Fruit fly (Drosophila melanogaster) whole organism, pupa: ENCODE measurements around the gene Acsx3.

Experiments
- CG10348 ChIP-seq: fragments of 200-800 bp; sonication (Bioruptor generic); IDR thresholded peaks from 2 replicates; pipeline ENCODE4 v1.3.6; 2022; ENCODE audit warnings: missing biosample characterization, missing genetic modification characterization
- CG12605 ChIP-seq: fragments of 200-800 bp; sonication (Bioruptor generic); IDR thresholded peaks from 2 replicates; pipeline ENCODE4 v1.3.6; 2022; ENCODE audit warnings: missing biosample characterization, missing genetic modification characterization
- CG13204 ChIP-seq: fragments of 200-800 bp; sonication (Bioruptor generic); optimal IDR thresholded peaks from 2 replicates; lab custom pipeline; 2018; ENCODE audit warnings: missing biosample characterization, mild to moderate bottlenecking, missing genetic modification characterization, moderate library complexity
- CG14655 ChIP-seq: fragments of 200-800 bp; sonication (Bioruptor generic); optimal IDR thresholded peaks from 3 replicates; lab custom pipeline; 2017; ENCODE audit warnings: mild to moderate bottlenecking, missing biosample characterization, missing genetic modification reagents, missing genetic modification characterization
- CG15710 ChIP-seq: fragments of 200-800 bp; sonication (Bioruptor generic); optimal IDR thresholded peaks from 2 replicates; lab custom pipeline; 2018; ENCODE audit warnings: missing biosample characterization, mild to moderate bottlenecking, missing genetic modification characterization, moderate library complexity
- CG17806 ChIP-seq: fragments of 200-800 bp; sonication (Bioruptor generic); optimal IDR thresholded peaks from 2 replicates; lab custom pipeline; 2018; ENCODE audit warnings: missing biosample characterization, mild to moderate bottlenecking, missing genetic modification characterization, moderate library complexity
- CG32121 ChIP-seq: fragments of 200-800 bp; sonication (Bioruptor generic); IDR thresholded peaks from 2 replicates; pipeline ENCODE4 v1.3.6; 2022; ENCODE audit warnings: missing biosample characterization, missing genetic modification characterization
- CG34367 ChIP-seq: fragments of 200-800 bp; sonication (Bioruptor generic); optimal IDR thresholded peaks from 2 replicates; lab custom pipeline; 2018; ENCODE audit warnings: missing biosample characterization, mild to moderate bottlenecking, missing genetic modification characterization
- CG4496 ChIP-seq: fragments of 200-800 bp; sonication (Bioruptor generic); IDR thresholded peaks from 3 replicates; pipeline ENCODE4 v1.3.6; 2022; ENCODE audit warnings: missing biosample characterization, missing genetic modification characterization
- CG8159 ChIP-seq: fragments of 200-800 bp; sonication (Bioruptor generic); optimal IDR thresholded peaks from 3 replicates; lab custom pipeline; 2018; ENCODE audit warnings: missing biosample characterization, mild to moderate bottlenecking, missing genetic modification characterization, moderate library complexity
- CG8301 ChIP-seq: fragments of 200-800 bp; sonication (Bioruptor generic); optimal IDR thresholded peaks from 2 replicates; lab custom pipeline; 2018; ENCODE audit warnings: missing biosample characterization, mild to moderate bottlenecking, missing genetic modification characterization
- CG9948 ChIP-seq: fragments of 200-800 bp; sonication (Bioruptor generic); optimal IDR thresholded peaks from 2 replicates; lab custom pipeline; 2018; ENCODE audit warnings: missing biosample characterization, mild to moderate bottlenecking, missing genetic modification characterization, moderate library complexity
- D1 ChIP-seq: fragments of 200-800 bp; sonication (Bioruptor generic); optimal IDR thresholded peaks from 2 replicates; lab custom pipeline; 2018; ENCODE audit warnings: missing biosample characterization, mild to moderate bottlenecking, missing genetic modification characterization, moderate library complexity
- EcR ChIP-seq: fragments of 200-800 bp; sonication (Bioruptor generic); optimal IDR thresholded peaks from 3 replicates; lab custom pipeline; 2019; ENCODE audit warnings: missing biosample characterization, missing genetic modification characterization, mild to moderate bottlenecking, moderate library complexity, missing genetic modification reagents
- Ets98B ChIP-seq: fragments of 200-800 bp; sonication (Bioruptor generic); IDR thresholded peaks from 2 replicates; pipeline ENCODE4 v1.3.6; 2022; ENCODE audit warnings: missing biosample characterization, missing genetic modification characterization
- Pif1A ChIP-seq: fragments of 200-800 bp; sonication (Bioruptor generic); optimal IDR thresholded peaks from 3 replicates; lab custom pipeline; 2016; ENCODE audit warnings: missing biosample characterization, missing genetic modification characterization
- Pif1B ChIP-seq: fragments of 200-800 bp; sonication (Bioruptor generic); optimal IDR thresholded peaks from 3 replicates; lab custom pipeline; 2016; ENCODE audit warnings: missing biosample characterization, missing genetic modification characterization
- Snoo ChIP-seq: fragments of 200-800 bp; sonication (Bioruptor generic); optimal IDR thresholded peaks from 3 replicates; lab custom pipeline; 2017; ENCODE audit warnings: missing biosample characterization, mild to moderate bottlenecking, missing genetic modification characterization, inconsistent platforms
- fd96Ca ChIP-seq: fragments of 200-800 bp; sonication (Bioruptor generic); IDR thresholded peaks from 3 replicates; pipeline ENCODE4 v1.3.6; 2022; ENCODE audit warnings: missing biosample characterization, missing genetic modification characterization
- gl ChIP-seq: fragments of 200-800 bp; sonication (Bioruptor generic); optimal IDR thresholded peaks from 2 replicates; lab custom pipeline; 2018; ENCODE audit warnings: missing biosample characterization, mild to moderate bottlenecking, missing genetic modification characterization
- rn ChIP-seq: fragments of 200-800 bp; sonication (Bioruptor generic); IDR thresholded peaks from 2 replicates; pipeline ENCODE4 v1.3.6; 2022; ENCODE audit warnings: missing biosample characterization, missing genetic modification characterization

Gene Acsx3

DNA sequence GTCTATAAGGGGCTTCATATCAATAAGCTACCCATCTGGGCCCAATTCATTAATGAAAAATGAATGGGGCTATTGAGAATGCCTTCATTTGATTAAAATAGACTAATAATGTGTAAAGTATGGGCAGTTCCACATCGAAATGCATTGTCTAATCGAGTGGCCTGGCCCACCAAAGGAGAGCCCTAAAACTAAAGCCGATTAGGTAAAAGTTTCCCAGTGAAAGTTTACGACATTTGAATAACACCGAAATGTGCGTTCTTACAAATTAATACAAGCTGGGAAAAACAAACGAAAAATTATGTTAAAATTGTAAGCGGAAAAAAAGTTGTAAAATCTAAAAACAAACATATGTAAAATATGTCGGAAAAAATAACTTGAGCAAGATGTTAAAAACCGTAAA lies 23.9 kb downstream of the Acsx3 start:
- no peak for TF ChIP-seq CG8159 (tag; lab: Kevin White, UChicago)
- no peak for TF ChIP-seq CG12605 (GFP tag; lab: Robert Waterston, UW)
- TF ChIP-seq CG9948 (tag; lab: Kevin White, UChicago) = no peak
- no peak for TF ChIP-seq CG15710
- no peak for TF ChIP-seq fd96Ca (GFP tag; lab: Robert Waterston, UW)
- TF ChIP-seq CG14655 (GFP tag; lab: Kevin White, UChicago) = no peak
- no peak for TF ChIP-seq CG8301 (tag; lab: Kevin White, UChicago)
- no peak for TF ChIP-seq D1
- TF ChIP-seq gl (tag; lab: Kevin White, UChicago) = no peak
- TF ChIP-seq Pif1A = no peak
- no peak for TF ChIP-seq CG10348 (GFP tag; lab: Robert Waterston, UW)

DNA sequence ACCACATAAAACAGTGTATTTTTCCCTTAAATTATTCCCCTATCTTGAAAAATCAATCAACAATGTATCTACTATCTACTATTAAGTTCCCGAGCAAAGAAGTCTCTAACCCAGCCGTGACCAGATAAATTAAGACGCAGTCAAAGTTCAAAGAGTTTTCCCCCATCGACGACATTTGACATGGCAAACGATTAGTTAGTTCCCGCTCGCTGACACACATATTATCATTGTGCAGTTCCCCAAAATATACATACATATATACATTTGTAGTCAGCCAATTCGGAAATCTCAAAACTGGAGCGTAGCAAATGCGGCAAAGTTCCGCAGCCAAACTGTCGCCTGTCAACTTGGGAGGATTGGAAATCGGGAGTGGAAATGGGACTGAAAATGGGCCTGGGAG lies 26.1 kb downstream of the Acsx3 start:
- TF ChIP-seq Pif1A = no peak
- TF ChIP-seq CG13204 = no peak
- no peak for TF ChIP-seq CG34367 (tag; lab: Kevin White, UChicago)
- TF ChIP-seq EcR (GFP tag; lab: Kevin White, UChicago) = no peak
- no peak for TF ChIP-seq CG4496 (GFP tag; lab: Robert Waterston, UW)
- no peak for TF ChIP-seq CG12605 (GFP tag; lab: Robert Waterston, UW)
- no peak for TF ChIP-seq CG14655 (GFP tag; lab: Kevin White, UChicago)
- no peak for TF ChIP-seq Pif1B (GFP tag; lab: Kevin White, UChicago)
- no peak for TF ChIP-seq gl (tag; lab: Kevin White, UChicago)
- TF ChIP-seq rn (GFP tag; lab: Robert Waterston, UW) = no peak
- TF ChIP-seq CG8159 (tag; lab: Kevin White, UChicago) = no peak
- no peak for TF ChIP-seq CG9948 (tag; lab: Kevin White, UChicago)
- no peak for TF ChIP-seq CG15710
- no peak for TF ChIP-seq CG32121 (GFP tag; lab: Robert Waterston, UW)
- no peak for TF ChIP-seq fd96Ca (GFP tag; lab: Robert Waterston, UW)
- TF ChIP-seq Ets98B (GFP tag; lab: Robert Waterston, UW) = no peak
- no peak for TF ChIP-seq D1
- no peak for TF ChIP-seq Snoo

DNA sequence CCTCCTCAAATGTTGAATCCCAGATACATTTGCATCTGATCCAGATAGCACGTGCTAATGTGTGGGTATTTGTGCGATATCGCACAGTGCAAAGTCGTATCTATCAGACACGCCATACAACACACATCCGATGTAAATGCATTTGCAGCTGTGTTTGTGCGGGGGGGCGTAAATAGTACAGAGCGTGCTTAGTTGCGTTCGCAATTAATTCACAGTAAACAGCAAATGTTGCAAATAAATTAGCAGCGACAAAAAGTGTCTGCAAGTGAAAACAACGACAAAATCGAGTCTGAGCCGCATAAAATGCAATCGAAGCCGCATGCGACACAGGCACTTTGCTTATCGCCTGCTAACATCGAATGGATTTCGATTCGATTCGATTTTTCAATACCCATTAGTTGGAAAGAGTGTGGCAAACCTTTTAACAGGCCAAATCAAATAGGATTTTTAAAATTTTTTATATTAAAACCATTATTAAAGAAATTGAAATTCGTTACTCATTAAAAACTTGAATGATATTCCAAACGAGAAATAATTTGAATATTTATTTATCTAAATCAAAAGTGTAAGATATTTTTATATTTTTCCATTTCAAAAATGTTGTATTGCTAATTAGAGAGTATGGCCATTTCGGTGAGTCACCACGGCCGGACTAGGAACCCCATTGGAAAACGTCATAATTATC lies 26.8 kb downstream of the Acsx3 start:
- peak; percentile 47 for TF ChIP-seq CG14655 (GFP tag; lab: Kevin White, UChicago)
- TF ChIP-seq gl (tag; lab: Kevin White, UChicago) = no peak
- TF ChIP-seq CG10348 (GFP tag; lab: Robert Waterston, UW) = no peak
- 0 out of 3 replicates have a peak, but pooled peaks have one; percentile 8 for TF ChIP-seq CG4496 (GFP tag; lab: Robert Waterston, UW)
- TF ChIP-seq CG34367 (tag; lab: Kevin White, UChicago) = peak; percentile 11
- no peak for TF ChIP-seq CG8159 (tag; lab: Kevin White, UChicago)
- no peak; the same call in 2 of the 3 replicates for TF ChIP-seq fd96Ca (GFP tag; lab: Robert Waterston, UW)
- TF ChIP-seq rn (GFP tag; lab: Robert Waterston, UW) = no peak
- peak; percentile 48 for TF ChIP-seq CG9948 (tag; lab: Kevin White, UChicago)
- peak; percentile 11 for TF ChIP-seq CG15710
- TF ChIP-seq EcR (GFP tag; lab: Kevin White, UChicago) = no peak
- TF ChIP-seq CG13204 = no peak
- peak; percentile 5 for TF ChIP-seq CG8301 (tag; lab: Kevin White, UChicago)
- TF ChIP-seq CG17806 (tag; lab: Kevin White, UChicago) = no peak
- no peak for TF ChIP-seq Ets98B (GFP tag; lab: Robert Waterston, UW)
- TF ChIP-seq CG32121 (GFP tag; lab: Robert Waterston, UW) = no peak
- no peak for TF ChIP-seq Snoo
- no peak for TF ChIP-seq D1
- no peak for TF ChIP-seq Pif1A
- TF ChIP-seq Pif1B (GFP tag; lab: Kevin White, UChicago) = peak; percentile 28
- no peak for TF ChIP-seq CG12605 (GFP tag; lab: Robert Waterston, UW)
- TF ChIP-seq, all 21 proteins: peak for 7

DNA sequence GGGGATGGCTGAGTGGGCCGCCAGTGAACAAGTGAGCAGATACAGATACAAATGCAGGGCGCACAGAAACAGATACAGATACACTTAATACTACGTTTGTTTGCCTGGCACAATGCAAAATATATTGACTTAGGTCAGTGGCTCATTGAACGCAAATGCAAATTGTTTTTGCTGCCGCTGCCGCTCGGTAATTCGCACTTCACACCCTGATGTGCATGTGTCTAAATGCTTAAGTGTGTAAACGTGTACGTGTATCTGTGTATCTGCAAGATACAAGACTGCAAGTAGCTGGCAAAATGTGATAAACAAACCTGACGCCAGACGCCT lies 27.3 kb downstream of the Acsx3 start:
- TF ChIP-seq CG34367 (tag; lab: Kevin White, UChicago) (no peak), CG17806 (tag; lab: Kevin White, UChicago) (no peak), Pif1B (GFP tag; lab: Kevin White, UChicago) (no peak), gl (tag; lab: Kevin White, UChicago) (no peak), CG32121 (GFP tag; lab: Robert Waterston, UW) (no peak), rn (GFP tag; lab: Robert Waterston, UW) (no peak), CG14655 (GFP tag; lab: Kevin White, UChicago) (peak; percentile 24), CG15710 (no peak), CG10348 (GFP tag; lab: Robert Waterston, UW) (no peak), CG4496 (GFP tag; lab: Robert Waterston, UW) (no peak), Snoo (no peak), EcR (GFP tag; lab: Kevin White, UChicago) (peak; percentile 51), CG9948 (tag; lab: Kevin White, UChicago) (no peak), Pif1A (no peak), CG12605 (GFP tag; lab: Robert Waterston, UW) (no peak), CG13204 (no peak), D1 (no peak), fd96Ca (GFP tag; lab: Robert Waterston, UW) (0 out of 3 replicates have a peak, but pooled peaks have one; percentile 19), Ets98B (GFP tag; lab: Robert Waterston, UW) (no peak), CG8301 (tag; lab: Kevin White, UChicago) (no peak), CG8159 (tag; lab: Kevin White, UChicago) (no peak)

DNA sequence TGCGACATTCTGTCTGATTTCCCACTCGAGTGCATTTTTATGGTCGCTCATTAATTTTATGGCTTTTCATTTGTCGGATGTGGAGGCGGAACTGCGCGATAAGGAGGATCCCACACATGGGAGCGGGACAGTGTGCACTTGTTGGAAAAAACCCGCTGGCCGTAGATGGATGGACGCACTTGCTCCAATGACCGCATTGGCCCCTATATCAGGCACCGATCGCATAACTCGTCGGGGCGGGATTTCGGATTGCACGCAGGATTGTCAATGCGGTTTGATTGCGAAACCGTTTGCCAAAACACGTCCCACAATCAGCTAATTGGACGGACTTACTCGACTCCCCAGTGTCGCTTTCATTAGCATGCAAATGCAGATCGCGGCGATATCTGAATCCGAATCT lies 30.5 kb downstream of the Acsx3 start:
- TF ChIP-seq Snoo (no peak), CG34367 (tag; lab: Kevin White, UChicago) (no peak), rn (GFP tag; lab: Robert Waterston, UW) (no peak), Ets98B (GFP tag; lab: Robert Waterston, UW) (no peak), CG15710 (no peak), Pif1A (no peak), CG14655 (GFP tag; lab: Kevin White, UChicago) (no peak), D1 (no peak), CG13204 (no peak), CG12605 (GFP tag; lab: Robert Waterston, UW) (no peak), gl (tag; lab: Kevin White, UChicago) (no peak), CG17806 (tag; lab: Kevin White, UChicago) (no peak), CG8301 (tag; lab: Kevin White, UChicago) (no peak), EcR (GFP tag; lab: Kevin White, UChicago) (no peak), Pif1B (GFP tag; lab: Kevin White, UChicago) (no peak), CG8159 (tag; lab: Kevin White, UChicago) (no peak), fd96Ca (GFP tag; lab: Robert Waterston, UW) (no peak), CG4496 (GFP tag; lab: Robert Waterston, UW) (no peak), CG10348 (GFP tag; lab: Robert Waterston, UW) (no peak), CG9948 (tag; lab: Kevin White, UChicago) (no peak)
